Worm (Caenorhabditis elegans) whole organism, late embryonic: Measurements from ENCODE around the gene C51E3.10.

Experiments used
- K02D7.2 ChIP-seq: sonication (generic microtip); optimal IDR thresholded peaks from 2 replicates; lab custom pipeline; 2017; ENCODE audit warnings: mild to moderate bottlenecking, missing genetic modification characterization, missing compliant biosample characterization
- Y22D7AL.16 ChIP-seq: sonication (generic microtip); optimal IDR thresholded peaks from 2 replicates; lab custom pipeline; 2016; ENCODE audit warnings: missing genetic modification characterization, missing compliant biosample characterization
- ceh-18 ChIP-seq: sonication (generic microtip); optimal IDR thresholded peaks from 2 replicates; lab custom pipeline; 2016; ENCODE audit warnings: missing genetic modification characterization, missing compliant biosample characterization
- ceh-22 ChIP-seq: sonication (generic microtip); optimal IDR thresholded peaks from 2 replicates; lab custom pipeline; 2017; ENCODE audit warnings: missing biosample characterization, missing genetic modification characterization
- ceh-24 ChIP-seq: sonication (generic microtip); optimal IDR thresholded peaks from 2 replicates; lab custom pipeline; 2016; ENCODE audit warnings: mild to moderate bottlenecking, missing genetic modification characterization, missing compliant biosample characterization
- ceh-34 ChIP-seq: sonication (generic microtip); optimal IDR thresholded peaks from 2 replicates; lab custom pipeline; 2016; ENCODE audit warnings: mild to moderate bottlenecking, missing genetic modification characterization, missing compliant biosample characterization
- ceh-45 ChIP-seq: fragments of 200-800 bp; sonication (Bioruptor generic); IDR thresholded peaks from 2 replicates; pipeline ENCODE4 v1.3.6; 2022; ENCODE audit warnings: missing genetic modification reagents, missing genetic modification characterization, missing compliant biosample characterization
- dve-1 ChIP-seq: sonication (generic microtip); optimal IDR thresholded peaks from 2 replicates; lab custom pipeline; 2017; ENCODE audit warnings: antibody characterized with exemption, mild to moderate bottlenecking, missing genetic modification characterization, missing compliant biosample characterization
- elt-2 ChIP-seq: sonication (generic microtip); optimal IDR thresholded peaks from 2 replicates; lab custom pipeline; 2016; ENCODE audit warnings: missing genetic modification reagents, missing genetic modification characterization, missing compliant biosample characterization
- elt-4 ChIP-seq: sonication (generic microtip); optimal IDR thresholded peaks from 2 replicates; lab custom pipeline; 2016; ENCODE audit warnings: missing genetic modification characterization, missing compliant biosample characterization
- ets-4 ChIP-seq: sonication (generic microtip); optimal IDR thresholded peaks from 2 replicates; lab custom pipeline; 2016; ENCODE audit warnings: missing genetic modification characterization, missing compliant biosample characterization
- fax-1 ChIP-seq: sonication (generic microtip); optimal IDR thresholded peaks from 2 replicates; lab custom pipeline; 2016; ENCODE audit warnings: missing genotype, missing genetic modification characterization, missing compliant biosample characterization
- fkh-10 ChIP-seq: fragments of 150-350 bp; optimal IDR thresholded peaks from 2 replicates; lab custom pipeline; 2014; ENCODE audit warnings: missing biosample characterization, missing genetic modification reagents, missing genetic modification characterization
- fkh-6 ChIP-seq: sonication (generic microtip); optimal IDR thresholded peaks from 2 replicates; lab custom pipeline; 2016; ENCODE audit warnings: missing genetic modification characterization, missing compliant biosample characterization
- hlh-15 ChIP-seq: sonication (generic microtip); optimal IDR thresholded peaks from 2 replicates; lab custom pipeline; 2016; ENCODE audit warnings: missing genetic modification characterization, missing compliant biosample characterization
- hlh-6 ChIP-seq: sonication (generic microtip); optimal IDR thresholded peaks from 2 replicates; lab custom pipeline; 2016; ENCODE audit warnings: missing genotype, missing genetic modification characterization, missing compliant biosample characterization
- hlh-8 ChIP-seq: sonication (generic microtip); optimal IDR thresholded peaks from 2 replicates; lab custom pipeline; 2016; ENCODE audit warnings: missing genotype, missing genetic modification characterization, missing compliant biosample characterization
- madf-2 ChIP-seq: sonication (generic microtip); optimal IDR thresholded peaks from 2 replicates; lab custom pipeline; 2017; ENCODE audit warnings: missing genetic modification characterization, missing compliant biosample characterization
- mec-3 ChIP-seq: sonication (generic microtip); optimal IDR thresholded peaks from 2 replicates; lab custom pipeline; 2016; ENCODE audit warnings: borderline replicate concordance, missing genetic modification characterization, missing compliant biosample characterization
- nfya-1 ChIP-seq: sonication (generic microtip); optimal IDR thresholded peaks from 2 replicates; lab custom pipeline; 2017; ENCODE audit warnings: missing genetic modification characterization, mild to moderate bottlenecking, missing compliant biosample characterization, antibody characterized with exemption, moderate library complexity
- odd-2 ChIP-seq: sonication (generic microtip); optimal IDR thresholded peaks from 2 replicates; lab custom pipeline; 2017; ENCODE audit warnings: antibody characterized with exemption, mild to moderate bottlenecking, missing genetic modification characterization, missing compliant biosample characterization
- pax-1 ChIP-seq: fragments of 150-350 bp; optimal IDR thresholded peaks from 2 replicates; lab custom pipeline; 2014; ENCODE audit warnings: missing biosample characterization, missing genetic modification characterization
- pha-2 ChIP-seq: sonication (generic microtip); optimal IDR thresholded peaks from 2 replicates; lab custom pipeline; 2017; ENCODE audit warnings: mild to moderate bottlenecking, missing genetic modification characterization, missing compliant biosample characterization
- rnt-1 ChIP-seq: sonication (generic microtip); optimal IDR thresholded peaks from 2 replicates; lab custom pipeline; 2016; ENCODE audit warnings: missing genetic modification characterization, missing compliant biosample characterization
- sdc-2 ChIP-seq: sonication (generic microtip); optimal IDR thresholded peaks from 2 replicates; lab custom pipeline; 2016; ENCODE audit warnings: missing genotype, missing genetic modification characterization, missing compliant biosample characterization
- sox-2 ChIP-seq: fragments of 200-800 bp; sonication (Bioruptor generic); IDR thresholded peaks from 2 replicates; pipeline ENCODE4 v1.3.6; 2022; ENCODE audit warnings: missing genetic modification reagents, missing genetic modification characterization, missing compliant biosample characterization
- syd-9 ChIP-seq: sonication (generic microtip); optimal IDR thresholded peaks from 2 replicates; lab custom pipeline; 2016; ENCODE audit warnings: mild to moderate bottlenecking, missing genetic modification characterization, moderate library complexity, missing compliant biosample characterization
- unc-3 ChIP-seq, 2 experiments: fragments of 200-800 bp in 1 of 2; sonication (Bioruptor generic) in 1 of 2; sonication (generic microtip) in 1 of 2; conservative IDR thresholded peaks in 1 of 2; optimal IDR thresholded peaks in 1 of 2; 2 replicates each; pipeline versions ENCODE4 v1.3.6 to Lab custom; 2016 to 2022; ENCODE audit warnings: missing compliant biosample characterization in 2 of 2, missing genetic modification characterization in 2 of 2, missing genetic modification reagents in 1 of 2
- unc-42 ChIP-seq: sonication (generic microtip); optimal IDR thresholded peaks from 2 replicates; lab custom pipeline; 2016; ENCODE audit warnings: missing genotype, missing genetic modification characterization, missing compliant biosample characterization
- unc-55 ChIP-seq: sonication (generic microtip); optimal IDR thresholded peaks from 2 replicates; lab custom pipeline; 2017; ENCODE audit warnings: missing biosample characterization, missing genetic modification reagents, missing genetic modification characterization
- unc-86 ChIP-seq: sonication (generic microtip); optimal IDR thresholded peaks from 2 replicates; lab custom pipeline; 2016; ENCODE audit warnings: missing genetic modification characterization, missing compliant biosample characterization
- zip-5 ChIP-seq: sonication (generic microtip); optimal IDR thresholded peaks from 2 replicates; lab custom pipeline; 2016; ENCODE audit warnings: missing genetic modification characterization, missing compliant biosample characterization
- ztf-16 ChIP-seq: sonication (generic microtip); optimal IDR thresholded peaks from 2 replicates; lab custom pipeline; 2017; ENCODE audit warnings: missing genetic modification characterization, missing compliant biosample characterization

C51E3.10 gene

ce11 chrV:10114329-10114728 is 46.6 kb downstream of the C51E3.10 start, which contains the start of gene cht-5:
cht-5 (plus strand) TSS chrV:10114629.
- TF ChIP-seq unc-55 (GFP tag; lab: Kevin White, UChicago) = no peak
- TF ChIP-seq hlh-6 (tag; lab: Kevin White, UChicago) = no peak
- no peak for TF ChIP-seq hlh-15
- TF ChIP-seq dve-1 (tag; lab: Kevin White, UChicago) = no peak
- TF ChIP-seq odd-2 = no peak
- TF ChIP-seq nfya-1 (tag; lab: Kevin White, UChicago) = no peak
- no peak for TF ChIP-seq madf-2 (tag; lab: Kevin White, UChicago)
- TF ChIP-seq zip-5 (tag; lab: Kevin White, UChicago) = no peak
- TF ChIP-seq ztf-16 (tag; lab: Kevin White, UChicago) = no peak
- no peak for TF ChIP-seq fkh-10 (GFP tag; lab: Kevin White, UChicago)
- TF ChIP-seq mec-3 (tag; lab: Kevin White, UChicago) = no peak
- no peak for TF ChIP-seq fkh-6
- no peak for TF ChIP-seq ceh-18
- no peak for TF ChIP-seq sox-2
- TF ChIP-seq ceh-22 = no peak
- no peak for TF ChIP-seq rnt-1 (tag; lab: Kevin White, UChicago)
- TF ChIP-seq unc-3 (GFP tag; conservative IDR thresholded peaks at IDR 0.05; lab: Robert Waterston, UW) = no peak
- TF ChIP-seq unc-3 (tag; optimal IDR thresholded peaks at IDR 0.05; lab: Kevin White, UChicago) = no peak
- no peak for TF ChIP-seq K02D7.2
- TF ChIP-seq syd-9 = no peak
- no peak for TF ChIP-seq pha-2 (tag; lab: Kevin White, UChicago)
- TF ChIP-seq, all 69 proteins: peak for 0

ce11 chrV:10112187-10112586 is 48.7 kb downstream of the C51E3.10 start, which contains the start of gene C08B6.3:
C08B6.3 (minus strand) TSS chrV:10112287.
- TF ChIP-seq unc-86 (tag; lab: Kevin White, UChicago) (no peak), elt-2 (tag; lab: Kevin White, UChicago) (no peak), fax-1 (tag; lab: Kevin White, UChicago) (no peak), ceh-34 (no peak), K02D7.2 (no peak), ceh-45 (GFP tag; lab: Robert Waterston, UW) (no peak), Y22D7AL.16 (tag; lab: Kevin White, UChicago) (no peak), sdc-2 (no peak), rnt-1 (tag; lab: Kevin White, UChicago) (no peak), elt-4 (tag; lab: Kevin White, UChicago) (no peak), unc-42 (no peak), ceh-24 (no peak), mec-3 (tag; lab: Kevin White, UChicago) (no peak), pax-1 (tag; lab: Kevin White, UChicago) (no peak), ets-4 (tag; lab: Kevin White, UChicago) (no peak)

ce11 chrV:10111129-10111528 is 49.8 kb downstream of the C51E3.10 start:
- TF ChIP-seq hlh-8 (tag; lab: Kevin White, UChicago) = no peak
